Fruit fly (Drosophila melanogaster) whole organism, embryonic: ENCODE results near the gene CG11560.
A peak's percentile ranks its signal among the peaks of the same experiment; 100 is the strongest.

Experiments
- Bdp1 ChIP-seq: fragments of 200-800 bp; sonication (Bioruptor generic); optimal IDR thresholded peaks from 3 replicates; lab custom pipeline; 2016; ENCODE audit warnings: missing biosample characterization, missing genetic modification characterization
- CG11560 ChIP-seq: fragments of 200-800 bp; sonication (Bioruptor generic); IDR thresholded peaks from 3 replicates; pipeline ENCODE4 v1.3.6; 2022; ENCODE audit warnings: missing biosample characterization, missing genetic modification characterization
- CG12071 ChIP-seq: fragments of 200-800 bp; sonication (Bioruptor generic); optimal IDR thresholded peaks from 3 replicates; lab custom pipeline; 2018; ENCODE audit warnings: missing biosample characterization, mild to moderate bottlenecking, missing genetic modification characterization
- CG13287 ChIP-seq: fragments of 200-800 bp; sonication (Bioruptor generic); IDR thresholded peaks from 2 replicates; pipeline ENCODE4 v1.3.6; 2022; ENCODE audit warnings: missing biosample characterization, missing genetic modification characterization; ENCODE audit not compliant: partially characterized antibody
- CG1792 ChIP-seq: fragments of 200-800 bp; sonication (Bioruptor generic); optimal IDR thresholded peaks from 2 replicates; lab custom pipeline; 2016; ENCODE audit warnings: missing biosample characterization, missing genetic modification characterization
- CG30020 ChIP-seq: fragments of 200-800 bp; optimal IDR thresholded peaks from 2 replicates; lab custom pipeline; 2019; ENCODE audit warnings: missing biosample characterization, mild to moderate bottlenecking, missing genetic modification characterization, moderate library complexity
- CG3065 ChIP-seq: fragments of 200-800 bp; sonication (Bioruptor generic); optimal IDR thresholded peaks from 2 replicates; lab custom pipeline; 2016; ENCODE audit warnings: missing biosample characterization, missing genetic modification characterization
- CG31224 ChIP-seq: fragments of 200-800 bp; sonication (Bioruptor generic); IDR thresholded peaks from 2 replicates; pipeline ENCODE4 v1.3.6; 2022; ENCODE audit warnings: missing biosample characterization, missing genetic modification characterization
- CG34422 ChIP-seq: fragments of 200-800 bp; sonication (Bioruptor generic); IDR thresholded peaks from 3 replicates; pipeline ENCODE4 v1.3.6; 2022; ENCODE audit warnings: missing biosample characterization, missing genetic modification characterization
- CG4820 ChIP-seq: fragments of 200-800 bp; sonication (Bioruptor generic); optimal IDR thresholded peaks from 3 replicates; lab custom pipeline; 2016; ENCODE audit warnings: missing biosample characterization, missing genetic modification characterization
- CG7556 ChIP-seq: fragments of 200-800 bp; sonication (Bioruptor generic); optimal IDR thresholded peaks from 2 replicates; lab custom pipeline; 2017; ENCODE audit warnings: missing biosample characterization, mild to moderate bottlenecking, missing genetic modification characterization
- Dbx ChIP-seq: fragments of 200-800 bp; sonication (Bioruptor generic); IDR thresholded peaks from 3 replicates; pipeline ENCODE4 v1.3.6; 2022; ENCODE audit warnings: missing biosample characterization, missing genetic modification characterization
- Dfd ChIP-seq, 2 experiments: fragments of >200 bp; optimal IDR thresholded peaks; 2 replicates each; lab custom pipeline; 2017; ENCODE audit warnings: missing biosample characterization in 2 of 2, missing genetic modification characterization in 2 of 2
- Dll ChIP-seq: fragments of 200-800 bp; sonication (Bioruptor generic); IDR thresholded peaks from 4 replicates; pipeline ENCODE4 v1.3.6; 2022; ENCODE audit warnings: missing biosample characterization, missing genetic modification characterization; ENCODE audit not compliant: partially characterized antibody
- Doc3 ChIP-seq: fragments of 200-800 bp; sonication (Bioruptor generic); IDR thresholded peaks from 3 replicates; pipeline ENCODE4 v1.3.6; 2022; ENCODE audit warnings: missing biosample characterization, missing genetic modification characterization; ENCODE audit not compliant: partially characterized antibody
- Eip74EF ChIP-seq, 2 experiments: fragments of 200-800 bp in 1 of 2; fragments of >200 bp in 1 of 2; sonication (Bioruptor generic) in 1 of 2; optimal IDR thresholded peaks; 2 replicates each; lab custom pipeline; 2017 to 2019; ENCODE audit warnings: missing biosample characterization in 2 of 2, missing genetic modification characterization in 2 of 2, mild to moderate bottlenecking in 1 of 2, moderate library complexity in 1 of 2
- Elba2 ChIP-seq: fragments of 200-800 bp; sonication (Bioruptor generic); optimal IDR thresholded peaks from 3 replicates; lab custom pipeline; 2016; ENCODE audit warnings: missing biosample characterization, missing genetic modification characterization
- Hand ChIP-seq: fragments of 200-800 bp; sonication (Bioruptor generic); optimal IDR thresholded peaks from 2 replicates; lab custom pipeline; 2017; ENCODE audit warnings: mild to moderate bottlenecking, missing biosample characterization, missing genetic modification reagents, missing genetic modification characterization
- Hr51 ChIP-seq, 2 experiments: fragments of 200-800 bp; sonication (Bioruptor generic); optimal IDR thresholded peaks; 2 replicates in 1 of 2; 3 replicates in 1 of 2; lab custom pipeline; 2016 to 2018; ENCODE audit warnings: missing biosample characterization in 2 of 2, missing genetic modification characterization in 2 of 2, mild to moderate bottlenecking in 1 of 2, moderate library complexity in 1 of 2
- Nf-YC ChIP-seq: fragments of 200-800 bp; optimal IDR thresholded peaks from 3 replicates; lab custom pipeline; 2019; ENCODE audit warnings: missing biosample characterization, mild to moderate bottlenecking, missing genetic modification characterization, moderate library complexity
- Optix ChIP-seq: fragments of 200-800 bp; sonication (Bioruptor generic); IDR thresholded peaks from 3 replicates; pipeline ENCODE4 v1.3.6; 2022; ENCODE audit warnings: missing biosample characterization, missing genetic modification characterization
- Rx ChIP-seq: fragments of 200-800 bp; sonication (Bioruptor generic); IDR thresholded peaks from 2 replicates; pipeline ENCODE4 v1.3.6; 2022; ENCODE audit warnings: missing biosample characterization, missing genetic modification characterization
- Usf ChIP-seq: fragments of 200-800 bp; sonication (Bioruptor generic); optimal IDR thresholded peaks from 2 replicates; lab custom pipeline; 2017; ENCODE audit warnings: missing genotype, missing biosample characterization, missing genetic modification characterization
- ap ChIP-seq: fragments of 200-800 bp; sonication (Bioruptor generic); IDR thresholded peaks from 2 replicates; pipeline ENCODE4 v1.3.6; 2022; ENCODE audit warnings: missing biosample characterization, missing genetic modification characterization
- ash1 ChIP-seq: fragments of 200-800 bp; sonication (Bioruptor generic); optimal IDR thresholded peaks from 2 replicates; lab custom pipeline; 2018; ENCODE audit warnings: missing biosample characterization, mild to moderate bottlenecking, missing genetic modification characterization
- bbx ChIP-seq: fragments of 200-800 bp; sonication (Bioruptor generic); IDR thresholded peaks from 2 replicates; pipeline ENCODE4 v1.3.6; 2022; ENCODE audit warnings: missing biosample characterization, missing genetic modification characterization; ENCODE audit not compliant: partially characterized antibody
- btn ChIP-seq: fragments of 200-800 bp; sonication (Bioruptor generic); optimal IDR thresholded peaks from 2 replicates; lab custom pipeline; 2016; ENCODE audit warnings: missing biosample characterization, missing genetic modification characterization
- cato ChIP-seq: fragments of 200-800 bp; sonication (Bioruptor generic); optimal IDR thresholded peaks from 2 replicates; lab custom pipeline; 2016; ENCODE audit warnings: missing biosample characterization, missing genetic modification characterization, borderline replicate concordance
- chn ChIP-seq: fragments of 200-800 bp; sonication (Bioruptor generic); optimal IDR thresholded peaks from 2 replicates; lab custom pipeline; 2016; ENCODE audit warnings: missing biosample characterization, missing genetic modification characterization
- dan ChIP-seq: fragments of 200-800 bp; sonication (Bioruptor generic); IDR thresholded peaks from 2 replicates; pipeline ENCODE4 v1.3.6; 2022; ENCODE audit warnings: missing biosample characterization, missing genetic modification characterization
- emc ChIP-seq: fragments of 200-800 bp; sonication (Bioruptor generic); optimal IDR thresholded peaks from 2 replicates; lab custom pipeline; 2016; ENCODE audit warnings: missing biosample characterization, missing genetic modification characterization
- exex ChIP-seq: fragments of 200-800 bp; sonication (Bioruptor generic); optimal IDR thresholded peaks from 4 replicates; lab custom pipeline; 2018; ENCODE audit warnings: missing biosample characterization, mild to moderate bottlenecking, missing genetic modification characterization, moderate library complexity
- fd102C ChIP-seq: fragments of 200-800 bp; sonication (Bioruptor generic); optimal IDR thresholded peaks from 2 replicates; lab custom pipeline; 2018; ENCODE audit warnings: missing biosample characterization, mild to moderate bottlenecking, missing genetic modification characterization, moderate library complexity
- fru ChIP-seq: fragments of >200 bp; optimal IDR thresholded peaks from 2 replicates; lab custom pipeline; 2017
- grau ChIP-seq: fragments of 200-800 bp; optimal IDR thresholded peaks from 3 replicates; lab custom pipeline; 2019; ENCODE audit warnings: missing biosample characterization, mild to moderate bottlenecking, missing genetic modification characterization, moderate library complexity
- ham ChIP-seq: fragments of 200-800 bp; sonication (Bioruptor generic); IDR thresholded peaks from 2 replicates; pipeline ENCODE4 v1.3.6; 2022; ENCODE audit warnings: missing biosample characterization, missing genetic modification characterization
- mam ChIP-seq: fragments of 200-800 bp; sonication (Bioruptor generic); optimal IDR thresholded peaks from 3 replicates; lab custom pipeline; 2016; ENCODE audit warnings: missing biosample characterization, missing genetic modification characterization
- mirr ChIP-seq: fragments of 200-800 bp; sonication (Bioruptor generic); optimal IDR thresholded peaks from 3 replicates; lab custom pipeline; 2018; ENCODE audit warnings: missing biosample characterization, mild to moderate bottlenecking, missing genetic modification characterization
- nmo ChIP-seq: fragments of 200-800 bp; sonication (Bioruptor generic); optimal IDR thresholded peaks from 2 replicates; lab custom pipeline; 2018; ENCODE audit warnings: missing biosample characterization, mild to moderate bottlenecking, missing genetic modification characterization, moderate library complexity
- pb ChIP-seq: fragments of 200-800 bp; sonication (Bioruptor generic); optimal IDR thresholded peaks from 3 replicates; lab custom pipeline; 2016; ENCODE audit warnings: missing biosample characterization, missing genetic modification characterization
- pzg ChIP-seq: fragments of 200-800 bp; sonication (Bioruptor generic); optimal IDR thresholded peaks from 3 replicates; lab custom pipeline; 2018; ENCODE audit warnings: missing biosample characterization, mild to moderate bottlenecking, missing genetic modification characterization, moderate library complexity
- row ChIP-seq: fragments of 200-800 bp; sonication (Bioruptor generic); IDR thresholded peaks from 3 replicates; pipeline ENCODE4 v1.3.6; 2022; ENCODE audit warnings: missing biosample characterization, missing genetic modification characterization
- run ChIP-seq: fragments of 200-800 bp; sonication (Bioruptor generic); optimal IDR thresholded peaks from 3 replicates; lab custom pipeline; 2018; ENCODE audit warnings: missing biosample characterization, mild to moderate bottlenecking, missing genetic modification characterization
- salm ChIP-seq: fragments of 200-800 bp; sonication (Bioruptor generic); optimal IDR thresholded peaks from 2 replicates; lab custom pipeline; 2018; ENCODE audit warnings: missing biosample characterization, mild to moderate bottlenecking, missing genetic modification characterization
- sens-2 ChIP-seq: fragments of 200-800 bp; sonication (Bioruptor generic); IDR thresholded peaks from 2 replicates; pipeline ENCODE4 v1.3.6; 2022; ENCODE audit warnings: missing biosample characterization, missing genetic modification characterization
- seq ChIP-seq: fragments of 200-800 bp; sonication (Bioruptor generic); IDR thresholded peaks from 2 replicates; pipeline ENCODE4 v1.3.6; 2022; ENCODE audit warnings: missing biosample characterization, missing genetic modification characterization
- ssp ChIP-seq: fragments of 200-800 bp; sonication (Bioruptor generic); IDR thresholded peaks from 2 replicates; pipeline ENCODE4 v1.3.6; 2022; ENCODE audit warnings: missing biosample characterization, missing genetic modification characterization
- usp ChIP-seq: fragments of >200 bp; optimal IDR thresholded peaks from 2 replicates; lab custom pipeline; 2017; ENCODE audit warnings: missing biosample characterization, missing genetic modification characterization
- zfh2 ChIP-seq: fragments of 200-800 bp; sonication (Bioruptor generic); optimal IDR thresholded peaks from 2 replicates; lab custom pipeline; 2016; ENCODE audit warnings: missing biosample characterization, missing genetic modification characterization

Gene CG11560

dm6 chr3L:12081679-12082520 lies 37.9 kb upstream of the CG11560 start, which contains the start of gene Sema5c (continued):
- TF ChIP-seq pb (no peak), ash1 (GFP tag; lab: Kevin White, UChicago) (peak; percentile 59), CG31224 (GFP tag; lab: Robert Waterston, UW) (peak; percentile 28; the same call in 1 of the 2 replicates), Optix (GFP tag; lab: Robert Waterston, UW) (peak; percentile 62; the same call in 1 of the 3 replicates), ham (GFP tag; lab: Robert Waterston, UW) (no peak), seq (GFP tag; lab: Robert Waterston, UW) (peak; percentile 49; the same call in 1 of the 2 replicates), nmo (GFP tag; lab: Kevin White, UChicago) (peak; percentile 88), ssp (GFP tag; lab: Robert Waterston, UW) (peak; percentile 64), exex (peak; percentile 30), Usf (peak; percentile 76), CG30020 (tag; lab: Kevin White, UChicago) (peak; percentile 45), emc (GFP tag; lab: Kevin White, UChicago) (no peak), CG1792 (GFP tag; lab: Kevin White, UChicago) (no peak), sens-2 (GFP tag; lab: Robert Waterston, UW) (peak; percentile 30; the same call in 1 of the 2 replicates), Rx (peak; percentile 42), cato (peak; percentile 8), row (GFP tag; lab: Robert Waterston, UW) (peak; percentile 73), salm (tag; lab: Kevin White, UChicago) (no peak), Eip74EF (GFP tag; optimal IDR thresholded peaks at IDR 0.05; lab: Kevin White, UChicago) (no peak), mam (peak; percentile 17), run (peak; percentile 51), CG12071 (GFP tag; lab: Kevin White, UChicago) (peak; percentile 16), Dfd (GFP tag; optimal IDR thresholded peaks at IDR 0.05; lab: Kevin White, UChicago) (no peak), zfh2 (GFP tag; lab: Kevin White, UChicago) (no peak), CG34422 (peak; percentile 33; the same call in 2 of the 3 replicates), fru (lab: Kevin White, UChicago) (no peak), Nf-YC (tag; lab: Kevin White, UChicago) (peak; percentile 57), Hr51 (GFP tag; optimal IDR thresholded peaks at IDR 0.05; lab: Kevin White, UChicago) (peak in 1 of 2 experiments; percentile 80), Elba2 (GFP tag; lab: Kevin White, UChicago) (no peak), chn (GFP tag; lab: Kevin White, UChicago) (peak; percentile 16), bbx (GFP tag; lab: Robert Waterston, UW) (peak; percentile 17; the same call in 1 of the 2 replicates), Dll (GFP tag; lab: Robert Waterston, UW) (0 out of 4 replicates have a peak, but pooled peaks have one; percentile 36), CG3065 (peak; percentile 5), CG7556 (GFP tag; lab: Kevin White, UChicago) (peak; percentile 92), pzg (no peak), CG13287 (GFP tag; lab: Robert Waterston, UW) (peak; percentile 57; the same call in 1 of the 2 replicates), CG4820 (GFP tag; lab: Kevin White, UChicago) (peak; percentile 42), dan (GFP tag; lab: Robert Waterston, UW) (no peak), Hand (GFP tag; lab: Kevin White, UChicago) (peak; percentile 34), usp (GFP tag; lab: Kevin White, UChicago) (no peak), ap (GFP tag; lab: Robert Waterston, UW) (0 out of 2 replicates have a peak, but pooled peaks have one; percentile 4), Bdp1 (GFP tag; lab: Kevin White, UChicago) (no peak), mirr (GFP tag; lab: Kevin White, UChicago) (peak; percentile 52), grau (tag; lab: Kevin White, UChicago) (peak; percentile 79), Dbx (GFP tag; lab: Robert Waterston, UW) (0 out of 3 replicates have a peak, but pooled peaks have one; percentile 20), Doc3 (GFP tag; lab: Robert Waterston, UW) (no peak), fd102C (GFP tag; lab: Kevin White, UChicago) (no peak), btn (GFP tag; lab: Kevin White, UChicago) (no peak), CG11560 (tag; lab: Robert Waterston, UW) (no peak)
